Fruit fly (Drosophila melanogaster) whole organism, prepupa: ENCODE measurements around the gene CG11309.
A peak's percentile ranks its signal among the peaks of the same experiment; 100 is the strongest.

ENCODE experiments used
- Blimp-1 ChIP-seq: fragments of 200-800 bp; sonication (Bioruptor generic); optimal IDR thresholded peaks from 3 replicates; lab custom pipeline; 2017; ENCODE audit warnings: missing biosample characterization, missing genetic modification characterization, mild to moderate bottlenecking, moderate library complexity, missing genetic modification reagents
- CG10669 ChIP-seq: fragments of 200-800 bp; sonication (Bioruptor generic); optimal IDR thresholded peaks from 3 replicates; lab custom pipeline; 2018; ENCODE audit warnings: missing biosample characterization, mild to moderate bottlenecking, missing genetic modification characterization, moderate library complexity
- CG11294 ChIP-seq: fragments of 200-800 bp; sonication (Bioruptor generic); IDR thresholded peaks from 2 replicates; pipeline ENCODE4 v1.3.6; 2022; ENCODE audit warnings: missing biosample characterization, missing genetic modification characterization
- CG15336 ChIP-seq: fragments of 200-800 bp; sonication (Bioruptor generic); IDR thresholded peaks from 2 replicates; pipeline ENCODE4 v1.3.6; 2022; ENCODE audit warnings: missing biosample characterization, missing genetic modification characterization
- CG1621 ChIP-seq: fragments of 200-800 bp; sonication (Bioruptor generic); optimal IDR thresholded peaks from 3 replicates; lab custom pipeline; 2018; ENCODE audit warnings: missing biosample characterization, mild to moderate bottlenecking, missing genetic modification characterization
- CG3032 ChIP-seq: fragments of 200-800 bp; optimal IDR thresholded peaks from 2 replicates; lab custom pipeline; 2019; ENCODE audit warnings: missing biosample characterization, mild to moderate bottlenecking, missing genetic modification characterization, moderate library complexity
- CG31627 ChIP-seq: fragments of 200-800 bp; sonication (Bioruptor generic); optimal IDR thresholded peaks from 3 replicates; lab custom pipeline; 2016; ENCODE audit warnings: missing biosample characterization, missing genetic modification characterization
- CG32006 ChIP-seq: fragments of 200-800 bp; sonication (Bioruptor generic); optimal IDR thresholded peaks from 3 replicates; lab custom pipeline; 2017; ENCODE audit warnings: missing biosample characterization, mild to moderate bottlenecking, missing genetic modification characterization
- CG6163 ChIP-seq: fragments of 200-800 bp; sonication (Bioruptor generic); IDR thresholded peaks from 3 replicates; pipeline ENCODE4 v1.3.6; 2022; ENCODE audit warnings: missing biosample characterization, missing genetic modification characterization
- CG6276 ChIP-seq: fragments of 200-800 bp; sonication (Bioruptor generic); optimal IDR thresholded peaks from 2 replicates; lab custom pipeline; 2017; ENCODE audit warnings: missing biosample characterization, mild to moderate bottlenecking, missing genetic modification characterization
- CG6854 ChIP-seq: fragments of 200-800 bp; sonication (Bioruptor generic); optimal IDR thresholded peaks from 2 replicates; lab custom pipeline; 2017; ENCODE audit warnings: missing biosample characterization, mild to moderate bottlenecking, missing genetic modification characterization
- CG7368 ChIP-seq: fragments of 200-800 bp; sonication (Bioruptor generic); optimal IDR thresholded peaks from 3 replicates; lab custom pipeline; 2016; ENCODE audit warnings: missing biosample characterization, missing genetic modification characterization
- CG8119 ChIP-seq: fragments of 200-800 bp; sonication (Bioruptor generic); IDR thresholded peaks from 3 replicates; pipeline ENCODE4 v1.3.6; 2022; ENCODE audit warnings: missing biosample characterization, missing genetic modification characterization
- CG8319 ChIP-seq: fragments of 200-800 bp; sonication (Bioruptor generic); optimal IDR thresholded peaks from 3 replicates; lab custom pipeline; 2016; ENCODE audit warnings: missing biosample characterization, missing genetic modification characterization
- CG8632 ChIP-seq: fragments of 200-800 bp; sonication (Bioruptor generic); optimal IDR thresholded peaks from 3 replicates; lab custom pipeline; 2016; ENCODE audit warnings: missing biosample characterization, missing genetic modification characterization
- CG9139 ChIP-seq: fragments of 200-800 bp; sonication (Bioruptor generic); optimal IDR thresholded peaks from 3 replicates; lab custom pipeline; 2017; ENCODE audit warnings: missing biosample characterization, mild to moderate bottlenecking, missing genetic modification characterization
- Eip78C ChIP-seq: fragments of 200-800 bp; sonication (Bioruptor generic); peaks from one replicate; lab custom pipeline; 2016; ENCODE audit warnings: missing biosample characterization, missing genetic modification characterization
- Ets21C ChIP-seq: fragments of 200-800 bp; sonication (Bioruptor generic); optimal IDR thresholded peaks from 3 replicates; lab custom pipeline; 2016; ENCODE audit warnings: missing biosample characterization, missing genetic modification characterization
- Gug ChIP-seq: fragments of 200-800 bp; sonication (Bioruptor generic); IDR thresholded peaks from 2 replicates; pipeline ENCODE4 v1.3.6; 2022; ENCODE audit warnings: missing biosample characterization, missing genetic modification characterization
- Hr38 ChIP-seq: sonication (Bioruptor generic); optimal IDR thresholded peaks from 2 replicates; lab custom pipeline; 2016; ENCODE audit warnings: missing biosample characterization, missing genetic modification characterization
- Hr39 ChIP-seq: fragments of 200-800 bp; sonication (Bioruptor generic); optimal IDR thresholded peaks from 2 replicates; lab custom pipeline; 2016; ENCODE audit warnings: missing biosample characterization, missing genetic modification characterization
- Met ChIP-seq: fragments of 200-800 bp; sonication (Bioruptor generic); optimal IDR thresholded peaks from 3 replicates; lab custom pipeline; 2016; ENCODE audit warnings: missing biosample characterization, missing genetic modification characterization
- OdsH ChIP-seq: fragments of 200-800 bp; sonication (Bioruptor generic); optimal IDR thresholded peaks from 3 replicates; lab custom pipeline; 2016; ENCODE audit warnings: missing biosample characterization, missing genetic modification characterization
- Smox ChIP-seq: fragments of 200-800 bp; sonication (Bioruptor generic); optimal IDR thresholded peaks from 3 replicates; lab custom pipeline; 2016; ENCODE audit warnings: missing biosample characterization, missing genetic modification characterization
- Sox102F ChIP-seq: fragments of 200-800 bp; sonication (Bioruptor generic); optimal IDR thresholded peaks from 2 replicates; lab custom pipeline; 2016; ENCODE audit warnings: missing biosample characterization, mild to moderate bottlenecking, missing genetic modification characterization
- Sox14 ChIP-seq: fragments of 200-800 bp; sonication (Bioruptor generic); optimal IDR thresholded peaks from 3 replicates; lab custom pipeline; 2016; ENCODE audit warnings: missing biosample characterization, missing genetic modification characterization
- achi ChIP-seq: fragments of 200-800 bp; sonication (Bioruptor generic); optimal IDR thresholded peaks from 3 replicates; lab custom pipeline; 2016; ENCODE audit warnings: missing biosample characterization, missing genetic modification characterization
- acj6 ChIP-seq: fragments of 200-800 bp; sonication (Bioruptor generic); optimal IDR thresholded peaks from 3 replicates; lab custom pipeline; 2016; ENCODE audit warnings: missing biosample characterization, missing genetic modification characterization
- cyc ChIP-seq: fragments of 200-800 bp; sonication (Bioruptor generic); optimal IDR thresholded peaks from 3 replicates; lab custom pipeline; 2016; ENCODE audit warnings: missing biosample characterization, missing genetic modification characterization
- dac ChIP-seq: fragments of 200-800 bp; sonication (Bioruptor generic); optimal IDR thresholded peaks from 2 replicates; lab custom pipeline; 2017; ENCODE audit warnings: missing biosample characterization, mild to moderate bottlenecking, missing genetic modification characterization
- dsx ChIP-seq: fragments of 200-800 bp; optimal IDR thresholded peaks from 3 replicates; lab custom pipeline; 2019; ENCODE audit warnings: missing biosample characterization, mild to moderate bottlenecking, missing genetic modification characterization, moderate library complexity; ENCODE audit not compliant: poor library complexity, severe bottlenecking
- esn ChIP-seq: fragments of 200-800 bp; sonication (Bioruptor generic); optimal IDR thresholded peaks from 2 replicates; lab custom pipeline; 2016; ENCODE audit warnings: missing biosample characterization, mild to moderate bottlenecking, missing genetic modification characterization, moderate library complexity
- fd59A ChIP-seq: fragments of 200-800 bp; sonication (Bioruptor generic); optimal IDR thresholded peaks from 2 replicates; lab custom pipeline; 2017; ENCODE audit warnings: missing biosample characterization, mild to moderate bottlenecking, missing genetic modification characterization, missing genetic modification reagents
- fd85E ChIP-seq: fragments of 200-800 bp; sonication (Bioruptor generic); optimal IDR thresholded peaks from 3 replicates; lab custom pipeline; 2016; ENCODE audit warnings: missing biosample characterization, missing genetic modification characterization
- lz ChIP-seq: fragments of 200-800 bp; sonication (Bioruptor generic); optimal IDR thresholded peaks from 3 replicates; lab custom pipeline; 2016; ENCODE audit warnings: missing biosample characterization, missing genetic modification characterization
- pdm3 ChIP-seq: fragments of 200-800 bp; sonication (Bioruptor generic); optimal IDR thresholded peaks from 3 replicates; lab custom pipeline; 2016; ENCODE audit warnings: missing biosample characterization, missing genetic modification characterization
- salr ChIP-seq, 2 experiments: fragments of 200-800 bp; sonication (Bioruptor generic); optimal IDR thresholded peaks; 3 replicates each; lab custom pipeline; 2016 to 2018; ENCODE audit warnings: missing biosample characterization in 2 of 2, missing genetic modification characterization in 2 of 2, mild to moderate bottlenecking in 1 of 2
- spab ChIP-seq: fragments of 200-800 bp; sonication (Bioruptor generic); optimal IDR thresholded peaks from 2 replicates; lab custom pipeline; 2017; ENCODE audit warnings: missing biosample characterization, mild to moderate bottlenecking, missing genetic modification characterization, missing genetic modification reagents
- ss ChIP-seq, 2 experiments: fragments of 200-800 bp; sonication (Bioruptor generic); optimal IDR thresholded peaks; 2 replicates in 1 of 2; 3 replicates in 1 of 2; lab custom pipeline; 2017 to 2018; ENCODE audit warnings: mild to moderate bottlenecking in 2 of 2, missing biosample characterization in 2 of 2, missing genetic modification characterization in 2 of 2, moderate library complexity in 1 of 2
- svp ChIP-seq: fragments of 200-800 bp; sonication (Bioruptor generic); peaks from one replicate; lab custom pipeline; 2016; ENCODE audit warnings: missing biosample characterization, missing genetic modification characterization
- topi ChIP-seq: fragments of 200-800 bp; sonication (Bioruptor generic); optimal IDR thresholded peaks from 3 replicates; lab custom pipeline; 2016; ENCODE audit warnings: missing biosample characterization, missing genetic modification characterization
- vri ChIP-seq: fragments of 200-800 bp; sonication (Bioruptor generic); optimal IDR thresholded peaks from 3 replicates; lab custom pipeline; 2016; ENCODE audit warnings: missing biosample characterization, mild to moderate bottlenecking, missing genetic modification characterization

The CG11309 gene

dm6 chr3L:21259257-21259656, 45.2 kb downstream of the CG11309 start (continued):
- TF ChIP-seq Eip78C (GFP tag; lab: Kevin White, UChicago) = peak; percentile 88
- no peak for TF ChIP-seq CG10669 (GFP tag; lab: Kevin White, UChicago)
- no peak for TF ChIP-seq fd59A (GFP tag; lab: Kevin White, UChicago)
- TF ChIP-seq Ets21C (GFP tag; lab: Kevin White, UChicago) = no peak
- no peak for TF ChIP-seq ss (GFP tag; optimal IDR thresholded peaks at IDR 0.05; lab: Kevin White, UChicago)
- no peak for TF ChIP-seq Sox102F (GFP tag; lab: Kevin White, UChicago)
- peak; percentile 13 for TF ChIP-seq pdm3
- no peak for TF ChIP-seq Gug
- TF ChIP-seq OdsH = peak; percentile 46
- no peak for TF ChIP-seq CG11294 (GFP tag; lab: Robert Waterston, UW)
- TF ChIP-seq salr (GFP tag; optimal IDR thresholded peaks at IDR 0.05; lab: Kevin White, UChicago) = peak in 1 of 2 experiments; percentile 40
- no peak for TF ChIP-seq CG1621
- no peak for TF ChIP-seq CG9139 (GFP tag; lab: Kevin White, UChicago)
- TF ChIP-seq acj6 = no peak
- TF ChIP-seq spab (GFP tag; lab: Kevin White, UChicago) = no peak
- peak; percentile 47 for TF ChIP-seq CG6276
- peak; percentile 18 for TF ChIP-seq achi (GFP tag; lab: Kevin White, UChicago)
- TF ChIP-seq CG8319 (GFP tag; lab: Kevin White, UChicago) = no peak
- peak; percentile 84 for TF ChIP-seq CG32006 (GFP tag; lab: Kevin White, UChicago)
- TF ChIP-seq fd85E = no peak
- TF ChIP-seq esn (GFP tag; lab: Kevin White, UChicago) = no peak
- TF ChIP-seq CG15336 (GFP tag; lab: Robert Waterston, UW) = peak; percentile 49

DNA sequence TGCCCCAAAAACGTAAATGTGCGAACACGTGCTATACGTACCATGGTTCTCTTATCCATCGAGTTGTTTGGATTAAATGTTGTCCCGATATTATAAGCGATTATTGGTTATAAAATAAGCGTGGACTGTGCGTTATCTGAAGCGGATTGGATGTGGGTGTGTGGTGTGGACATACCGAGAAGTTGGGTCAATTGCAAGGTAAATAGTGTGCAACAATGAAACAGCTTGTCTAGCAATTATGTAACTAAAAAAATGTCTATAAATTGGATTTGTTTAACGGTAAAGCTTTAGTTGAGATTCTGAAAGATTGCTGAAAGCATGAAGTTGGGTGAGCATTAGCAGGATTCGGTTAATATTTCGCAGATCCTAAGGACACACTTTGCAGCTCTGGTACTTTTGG, 46.7 kb downstream of the CG11309 start, which contains the start of gene CG43218:
CG43218 (plus strand) TSS at position 290 of the 400 bp plus-strand sequence.
- TF ChIP-seq CG15336 (GFP tag; lab: Robert Waterston, UW) (no peak), dac (GFP tag; lab: Kevin White, UChicago) (no peak), Met (GFP tag; lab: Kevin White, UChicago) (no peak), CG7368 (GFP tag; lab: Kevin White, UChicago) (no peak), Hr38 (no peak), Sox14 (GFP tag; lab: Kevin White, UChicago) (no peak), Eip78C (GFP tag; lab: Kevin White, UChicago) (peak; percentile 65), dsx (GFP tag; lab: Kevin White, UChicago) (peak; percentile 45), Gug (no peak), CG8632 (GFP tag; lab: Kevin White, UChicago) (no peak), CG8319 (GFP tag; lab: Kevin White, UChicago) (no peak), ss (GFP tag; optimal IDR thresholded peaks at IDR 0.05; lab: Kevin White, UChicago) (no peak)

DNA sequence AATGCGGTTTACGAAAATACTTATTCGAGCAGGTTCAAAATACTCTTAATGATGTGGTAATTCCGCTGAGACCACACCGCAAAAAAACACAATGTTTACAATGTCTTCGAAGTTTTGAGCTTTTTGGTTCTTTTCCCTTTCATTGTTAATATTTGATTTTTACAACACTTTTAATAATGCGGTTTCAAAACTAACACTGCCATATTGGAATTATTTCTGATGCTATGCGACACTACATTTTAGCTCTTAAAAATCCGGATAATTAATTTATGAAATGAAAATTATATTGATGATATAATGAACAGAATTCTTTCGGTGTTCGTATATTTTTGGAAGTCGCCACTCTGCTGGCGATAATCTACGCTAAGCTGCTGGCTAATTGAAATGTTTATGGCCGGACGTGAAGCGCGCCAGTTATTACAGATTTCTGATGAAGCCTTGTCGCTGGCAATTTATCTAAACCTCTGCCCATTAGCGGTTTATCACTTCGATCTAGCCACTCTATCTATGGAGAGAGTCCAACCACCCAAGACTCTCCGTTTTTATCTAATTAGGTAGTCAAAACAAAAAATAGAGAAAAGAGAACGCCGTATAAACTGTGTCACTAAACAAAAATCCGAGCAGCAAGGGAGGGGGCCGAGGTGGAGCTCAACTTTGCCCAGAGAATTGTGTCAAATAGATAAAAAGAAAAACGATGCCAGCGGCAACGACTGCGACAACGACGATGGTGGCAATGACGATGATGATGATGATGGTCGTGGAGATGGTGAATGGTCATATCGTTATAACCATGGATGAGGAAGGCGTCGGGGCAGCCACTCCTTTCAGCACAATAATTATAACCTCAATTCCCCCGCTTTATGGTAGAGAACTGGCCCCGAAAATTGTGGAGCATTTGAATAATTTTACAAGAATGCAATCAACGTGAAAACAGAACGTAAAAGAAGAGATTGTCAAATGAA, 48.1 kb downstream of the CG11309 start:
- TF ChIP-seq Hr39 = peak; percentile 22
- peak; percentile 20 for TF ChIP-seq lz
- TF ChIP-seq Eip78C (GFP tag; lab: Kevin White, UChicago) = peak; percentile 83
- no peak for TF ChIP-seq dsx (GFP tag; lab: Kevin White, UChicago)
- no peak for TF ChIP-seq cyc (GFP tag; lab: Kevin White, UChicago)
- TF ChIP-seq topi (GFP tag; lab: Kevin White, UChicago) = peak; percentile 56
- TF ChIP-seq CG3032 (tag; lab: Kevin White, UChicago) = no peak
- TF ChIP-seq CG8119 (GFP tag; lab: Robert Waterston, UW) = no peak
- TF ChIP-seq esn (GFP tag; lab: Kevin White, UChicago) = peak; percentile 51
- TF ChIP-seq CG6163 (GFP tag; lab: Robert Waterston, UW) = no peak
- peak; percentile 13 for TF ChIP-seq CG6854 (GFP tag; lab: Kevin White, UChicago)
- peak; percentile 15 for TF ChIP-seq CG31627
- TF ChIP-seq svp (GFP tag; lab: Kevin White, UChicago) = peak; percentile 75
- peak; percentile 30 for TF ChIP-seq Smox (GFP tag; lab: Kevin White, UChicago)
- peak; percentile 50 for TF ChIP-seq Sox102F (GFP tag; lab: Kevin White, UChicago)
- TF ChIP-seq Met (GFP tag; lab: Kevin White, UChicago) = peak; percentile 57
- TF ChIP-seq vri (GFP tag; lab: Kevin White, UChicago) = peak; percentile 38
- TF ChIP-seq Blimp-1 = peak; percentile 30
